Fruit fly (Drosophila melanogaster) whole organism, embryonic: ENCODE measurements around the gene Drsl1.

Experiments used
- Atf6 ChIP-seq: fragments of 200-800 bp; sonication (Bioruptor generic); IDR thresholded peaks from 2 replicates; pipeline ENCODE4 v1.3.6; 2022; ENCODE audit warnings: missing biosample characterization, missing genetic modification characterization
- CG11504 ChIP-seq: fragments of 200-800 bp; sonication (Bioruptor generic); optimal IDR thresholded peaks from 3 replicates; lab custom pipeline; 2019; ENCODE audit warnings: missing biosample characterization, mild to moderate bottlenecking, missing genetic modification characterization, moderate library complexity
- CG12219 ChIP-seq: fragments of 200-800 bp; sonication (Bioruptor generic); optimal IDR thresholded peaks from 3 replicates; lab custom pipeline; 2018; ENCODE audit warnings: missing biosample characterization, mild to moderate bottlenecking, missing genetic modification characterization
- CG12391 ChIP-seq: fragments of 200-800 bp; sonication (Bioruptor generic); optimal IDR thresholded peaks from 3 replicates; lab custom pipeline; 2018; ENCODE audit warnings: missing biosample characterization, mild to moderate bottlenecking, missing genetic modification characterization, moderate library complexity
- CG12659 ChIP-seq: fragments of 200-800 bp; sonication (Bioruptor generic); optimal IDR thresholded peaks from 3 replicates; lab custom pipeline; 2017; ENCODE audit warnings: mild to moderate bottlenecking, missing biosample characterization, missing genetic modification reagents, missing genetic modification characterization
- CG12769 ChIP-seq: fragments of 200-800 bp; sonication (Bioruptor generic); optimal IDR thresholded peaks from 2 replicates; lab custom pipeline; 2019; ENCODE audit warnings: missing biosample characterization, mild to moderate bottlenecking, missing genetic modification characterization, moderate library complexity
- CG13424 ChIP-seq: fragments of 200-800 bp; sonication (Bioruptor generic); optimal IDR thresholded peaks from 2 replicates; lab custom pipeline; 2019; ENCODE audit warnings: missing biosample characterization, mild to moderate bottlenecking, missing genetic modification characterization, moderate library complexity
- CG13894 ChIP-seq: fragments of 200-800 bp; sonication (Bioruptor generic); optimal IDR thresholded peaks from 3 replicates; lab custom pipeline; 2018; ENCODE audit warnings: missing biosample characterization, mild to moderate bottlenecking, missing genetic modification characterization, moderate library complexity
- CG14441 ChIP-seq: fragments of 200-800 bp; sonication (Bioruptor generic); IDR thresholded peaks from 2 replicates; pipeline ENCODE4 v1.3.6; 2022; ENCODE audit warnings: missing biosample characterization, missing genetic modification characterization
- CG15269 ChIP-seq: fragments of 200-800 bp; sonication (Bioruptor generic); optimal IDR thresholded peaks from 2 replicates; lab custom pipeline; 2018; ENCODE audit warnings: missing biosample characterization, mild to moderate bottlenecking, missing genetic modification characterization, moderate library complexity
- CG17385 ChIP-seq: fragments of 200-800 bp; sonication (Bioruptor generic); optimal IDR thresholded peaks from 3 replicates; lab custom pipeline; 2018; ENCODE audit warnings: missing biosample characterization, mild to moderate bottlenecking, missing genetic modification characterization
- CG2120 ChIP-seq: fragments of 200-800 bp; sonication (Bioruptor generic); optimal IDR thresholded peaks from 3 replicates; lab custom pipeline; 2016; ENCODE audit warnings: missing biosample characterization, missing genetic modification characterization
- CG2678 ChIP-seq: fragments of 200-800 bp; sonication (Bioruptor generic); optimal IDR thresholded peaks from 3 replicates; lab custom pipeline; 2019; ENCODE audit warnings: missing biosample characterization, mild to moderate bottlenecking, missing genetic modification characterization, moderate library complexity
- CG32532 ChIP-seq: fragments of 200-800 bp; sonication (Bioruptor generic); IDR thresholded peaks from 2 replicates; pipeline ENCODE4 v1.3.6; 2022; ENCODE audit warnings: missing biosample characterization, missing genetic modification characterization
- CG3726 ChIP-seq: fragments of 200-800 bp; sonication (Bioruptor generic); IDR thresholded peaks from 3 replicates; pipeline ENCODE4, ENCODE4 v1.3.6; 2022; ENCODE audit warnings: missing biosample characterization, missing genetic modification characterization
- CG5245 ChIP-seq: fragments of 200-800 bp; sonication (Bioruptor generic); optimal IDR thresholded peaks from 3 replicates; lab custom pipeline; 2016; ENCODE audit warnings: missing biosample characterization, missing genetic modification characterization
- CG6254 ChIP-seq: fragments of 200-800 bp; sonication (Bioruptor generic); optimal IDR thresholded peaks from 3 replicates; lab custom pipeline; 2017; ENCODE audit warnings: mild to moderate bottlenecking, missing biosample characterization, missing genetic modification reagents, missing genetic modification characterization
- CG8290 ChIP-seq, 3 experiments: fragments of 200-800 bp; sonication (Bioruptor generic); optimal IDR thresholded peaks; 2 replicates each; lab custom pipeline; 2016 to 2019; ENCODE audit warnings: missing biosample characterization in 3 of 3, missing genetic modification characterization in 3 of 3, mild to moderate bottlenecking in 2 of 3, moderate library complexity in 1 of 3
- CkIIα-i1 ChIP-seq: fragments of 200-800 bp; sonication (Bioruptor generic); IDR thresholded peaks from 2 replicates; pipeline ENCODE4 v1.3.6; 2022; ENCODE audit warnings: missing biosample characterization, missing genetic modification characterization
- Hand ChIP-seq: fragments of 200-800 bp; sonication (Bioruptor generic); optimal IDR thresholded peaks from 2 replicates; lab custom pipeline; 2017; ENCODE audit warnings: mild to moderate bottlenecking, missing biosample characterization, missing genetic modification reagents, missing genetic modification characterization
- Hr3 ChIP-seq: fragments of 200-800 bp; sonication (Bioruptor generic); optimal IDR thresholded peaks from 3 replicates; lab custom pipeline; 2016; ENCODE audit warnings: missing biosample characterization, missing genetic modification characterization
- Hr51 ChIP-seq, 2 experiments: fragments of 200-800 bp; sonication (Bioruptor generic); optimal IDR thresholded peaks; 2 replicates in 1 of 2; 3 replicates in 1 of 2; lab custom pipeline; 2016 to 2018; ENCODE audit warnings: missing biosample characterization in 2 of 2, missing genetic modification characterization in 2 of 2, mild to moderate bottlenecking in 1 of 2, moderate library complexity in 1 of 2
- Med ChIP-seq: fragments of 200-800 bp; sonication (Bioruptor generic); peaks from one replicate; lab custom pipeline; 2016; ENCODE audit warnings: missing biosample characterization, missing genetic modification characterization, mild to moderate bottlenecking, inconsistent platforms, moderate library complexity
- Pdp1 ChIP-seq, 2 experiments: fragments of 200-800 bp; sonication (Bioruptor generic); optimal IDR thresholded peaks; 3 replicates each; lab custom pipeline; 2016; ENCODE audit warnings: missing biosample characterization in 2 of 2, missing genetic modification characterization in 2 of 2, mild to moderate bottlenecking in 1 of 2, moderate library complexity in 1 of 2
- Ptx1 ChIP-seq: fragments of 200-800 bp; sonication (Bioruptor generic); IDR thresholded peaks from 2 replicates; pipeline ENCODE4 v1.3.6; 2022; ENCODE audit warnings: missing biosample characterization, missing genetic modification characterization
- caup ChIP-seq: fragments of 200-800 bp; sonication (Bioruptor generic); optimal IDR thresholded peaks from 3 replicates; lab custom pipeline; 2017; ENCODE audit warnings: missing biosample characterization, mild to moderate bottlenecking, missing genetic modification characterization, moderate library complexity; ENCODE audit not compliant: severe bottlenecking
- chinmo ChIP-seq: fragments of 200-800 bp; sonication (Bioruptor generic); IDR thresholded peaks from 4 replicates; pipeline ENCODE4 v1.3.6; 2022; ENCODE audit warnings: missing biosample characterization, missing genetic modification characterization; ENCODE audit not compliant: partially characterized antibody
- corto ChIP-seq: fragments of 200-800 bp; sonication (Bioruptor generic); optimal IDR thresholded peaks from 2 replicates; lab custom pipeline; 2016; ENCODE audit warnings: missing biosample characterization, mild to moderate bottlenecking, missing genetic modification characterization, moderate library complexity
- dmrt99B ChIP-seq: fragments of 200-800 bp; sonication (Bioruptor generic); optimal IDR thresholded peaks from 2 replicates; lab custom pipeline; 2018; ENCODE audit warnings: missing biosample characterization, mild to moderate bottlenecking, missing genetic modification characterization, moderate library complexity
- dysf ChIP-seq: fragments of 200-800 bp; sonication (Bioruptor generic); IDR thresholded peaks from 3 replicates; pipeline ENCODE4 v1.3.6; 2022; ENCODE audit warnings: missing biosample characterization, missing genetic modification characterization
- gem ChIP-seq: fragments of 200-800 bp; sonication (Bioruptor generic); optimal IDR thresholded peaks from 2 replicates; lab custom pipeline; 2019; ENCODE audit warnings: missing biosample characterization, mild to moderate bottlenecking, missing genetic modification characterization, moderate library complexity
- grau ChIP-seq: fragments of 200-800 bp; optimal IDR thresholded peaks from 3 replicates; lab custom pipeline; 2019; ENCODE audit warnings: missing biosample characterization, mild to moderate bottlenecking, missing genetic modification characterization, moderate library complexity
- gsb ChIP-seq: fragments of 200-800 bp; sonication (Bioruptor generic); IDR thresholded peaks from 2 replicates; pipeline ENCODE4 v1.3.6; 2022; ENCODE audit warnings: missing biosample characterization, missing genetic modification characterization
- gsb-n ChIP-seq: fragments of 200-800 bp; sonication (Bioruptor generic); optimal IDR thresholded peaks from 3 replicates; lab custom pipeline; 2018; ENCODE audit warnings: missing biosample characterization, mild to moderate bottlenecking, missing genetic modification characterization
- her ChIP-seq: fragments of 200-800 bp; sonication (Bioruptor generic); optimal IDR thresholded peaks from 2 replicates; lab custom pipeline; 2016; ENCODE audit warnings: missing biosample characterization, missing genetic modification characterization
- lab ChIP-seq: fragments of 200-800 bp; sonication (Bioruptor generic); optimal IDR thresholded peaks from 3 replicates; lab custom pipeline; 2017; ENCODE audit warnings: missing biosample characterization, missing genetic modification characterization, mild to moderate bottlenecking, moderate library complexity, missing genetic modification reagents
- prd ChIP-seq, 3 experiments: fragments of >200 bp in 2 of 3; fragments of 200-800 bp in 1 of 3; sonication (Bioruptor generic) in 1 of 3; optimal IDR thresholded peaks in 2 of 3; IDR thresholded peaks in 1 of 3; 2 replicates in 2 of 3; 3 replicates in 1 of 3; pipeline versions ENCODE4 v1.3.6 to Lab custom; 2017 to 2022; ENCODE audit warnings: missing biosample characterization in 1 of 3, missing genetic modification characterization in 1 of 3
- row ChIP-seq: fragments of 200-800 bp; sonication (Bioruptor generic); IDR thresholded peaks from 3 replicates; pipeline ENCODE4 v1.3.6; 2022; ENCODE audit warnings: missing biosample characterization, missing genetic modification characterization
- seq ChIP-seq: fragments of 200-800 bp; sonication (Bioruptor generic); IDR thresholded peaks from 2 replicates; pipeline ENCODE4 v1.3.6; 2022; ENCODE audit warnings: missing biosample characterization, missing genetic modification characterization
- slbo ChIP-seq: fragments of 200-800 bp; sonication (Bioruptor generic); IDR thresholded peaks from 2 replicates; pipeline ENCODE4 v1.3.6; 2022; ENCODE audit warnings: missing biosample characterization, missing genetic modification characterization
- stc ChIP-seq: fragments of 200-800 bp; sonication (Bioruptor generic); IDR thresholded peaks from 2 replicates; pipeline ENCODE4 v1.3.6; 2022; ENCODE audit warnings: missing biosample characterization, missing genetic modification characterization
- vnd ChIP-seq: fragments of 200-800 bp; sonication (Bioruptor generic); IDR thresholded peaks from 3 replicates; pipeline ENCODE4 v1.3.6; 2022; ENCODE audit warnings: missing biosample characterization, missing genetic modification characterization; ENCODE audit not compliant: partially characterized antibody
- vvl ChIP-seq: fragments of 200-800 bp; sonication (Bioruptor generic); IDR thresholded peaks from 2 replicates; pipeline ENCODE4 v1.3.6; 2022; ENCODE audit warnings: missing biosample characterization, missing genetic modification characterization

Drsl1 gene

dm6 chr3L:3339695-3340226 lies 4.2 kb upstream of the Drsl1 start:
- TF ChIP-seq gem (tag; lab: Kevin White, UChicago) (peak; percentile 16), CG8290 (GFP tag; optimal IDR thresholded peaks at IDR 0.05; lab: Kevin White, UChicago) (no peak), CG8290 (tag; optimal IDR thresholded peaks at IDR 0.05; lab: Kevin White, UChicago) (peak in 1 of 2 experiments; percentile 38), row (GFP tag; lab: Robert Waterston, UW) (peak; percentile 56), seq (peak; percentile 54), slbo (GFP tag; lab: Robert Waterston, UW) (peak; percentile 55), Hr51 (GFP tag; optimal IDR thresholded peaks at IDR 0.05; lab: Kevin White, UChicago) (peak in 1 of 2 experiments; percentile 35), CG12769 (tag; lab: Kevin White, UChicago) (peak; percentile 15), CG3726 (GFP tag; lab: Robert Waterston, UW) (no peak), chinmo (GFP tag; lab: Robert Waterston, UW) (0 out of 4 replicates have a peak, but pooled peaks have one; percentile 17), dysf (GFP tag; lab: Robert Waterston, UW) (0 out of 3 replicates have a peak, but pooled peaks have one; percentile 34), dmrt99B (tag; lab: Kevin White, UChicago) (peak; percentile 0), Hand (GFP tag; lab: Kevin White, UChicago) (no peak), Ptx1 (GFP tag; lab: Robert Waterston, UW) (0 out of 2 replicates have a peak, but pooled peaks have one; percentile 13), caup (GFP tag; lab: Kevin White, UChicago) (no peak), gsb (GFP tag; lab: Robert Waterston, UW) (peak; percentile 32; the same call in 1 of the 2 replicates), corto (GFP tag; lab: Kevin White, UChicago) (no peak), CG17385 (no peak), gsb-n (tag; lab: Kevin White, UChicago) (no peak), CG5245 (GFP tag; lab: Kevin White, UChicago) (no peak), prd (optimal IDR thresholded peaks at IDR 0.05; lab: Kevin White, UChicago) (no peak), prd (GFP tag; IDR thresholded peaks at IDR 0.05; lab: Robert Waterston, UW) (0 out of 3 replicates have a peak, but pooled peaks have one; percentile 9), CG32532 (GFP tag; lab: Robert Waterston, UW) (peak; percentile 16; the same call in 1 of the 2 replicates), CG14441 (GFP tag; lab: Robert Waterston, UW) (0 out of 2 replicates have a peak, but pooled peaks have one; percentile 22), Pdp1 (GFP tag; optimal IDR thresholded peaks at IDR 0.05; lab: Kevin White, UChicago) (peak in 1 of 2 experiments; percentile 56), CG12391 (peak; percentile 7), Med (GFP tag; lab: Kevin White, UChicago) (peak; percentile 58), CG12659 (GFP tag; lab: Kevin White, UChicago) (peak; percentile 3), CG13424 (tag; lab: Kevin White, UChicago) (peak; percentile 25), CG2120 (GFP tag; lab: Kevin White, UChicago) (peak; percentile 46), lab (GFP tag; lab: Kevin White, UChicago) (peak; percentile 37), CkIIα-i1 (no peak), CG12219 (GFP tag; lab: Kevin White, UChicago) (no peak), vvl (0 out of 2 replicates have a peak, but pooled peaks have one; percentile 19), CG11504 (tag; lab: Kevin White, UChicago) (peak; percentile 19), Hr3 (GFP tag; lab: Kevin White, UChicago) (no peak), vnd (GFP tag; lab: Robert Waterston, UW) (no peak), her (no peak), CG2678 (tag; lab: Kevin White, UChicago) (peak; percentile 20), Atf6 (peak; percentile 37; the same call in 1 of the 2 replicates), grau (tag; lab: Kevin White, UChicago) (peak; percentile 72), CG13894 (tag; lab: Kevin White, UChicago) (no peak), CG6254 (GFP tag; lab: Kevin White, UChicago) (no peak), stc (GFP tag; lab: Robert Waterston, UW) (0 out of 2 replicates have a peak, but pooled peaks have one; percentile 44), CG15269 (tag; lab: Kevin White, UChicago) (peak; percentile 45)
